Worm (Caenorhabditis elegans): ENCODE results near the gene fipr-17.

Gene fipr-17

DNA sequence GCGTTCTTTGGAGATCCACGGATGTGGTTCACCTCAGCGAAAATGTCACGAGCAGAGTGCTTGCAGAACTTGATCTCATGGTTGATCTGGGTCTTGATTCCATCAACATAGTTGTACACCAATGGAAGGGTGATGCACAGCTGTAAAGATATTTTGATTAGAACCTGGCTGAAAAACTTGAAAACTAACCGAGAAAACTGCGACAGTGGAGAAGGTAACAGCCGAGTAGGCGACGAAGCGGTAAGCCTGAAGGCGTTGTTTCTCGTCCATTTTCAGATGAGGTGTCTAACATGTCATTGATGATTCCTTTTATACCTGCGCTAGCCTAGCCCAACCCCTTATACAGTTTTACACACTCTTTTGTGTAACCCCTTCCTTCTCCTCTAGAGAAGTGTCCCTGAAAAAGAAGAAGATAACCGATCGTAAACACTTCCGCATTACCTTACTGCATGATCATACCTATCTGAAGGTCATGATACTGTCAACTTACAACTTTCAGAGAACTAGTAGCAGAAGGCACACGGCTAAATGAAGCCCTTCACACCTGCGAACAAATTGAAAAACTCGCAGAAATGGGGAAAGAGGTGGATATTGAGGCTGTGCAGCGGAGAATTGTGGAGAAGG, 19.7 kb downstream of the fipr-17 start, which contains the start of gene col-94:
TSS of gene col-94 (minus strand) at position 313 of the 624 bp plus-strand sequence.
- TF ChIP-seq snu-23 (GFP tag; optimal IDR thresholded peaks at IDR 0.05) = peak; percentile 26
- peak; percentile 51 for TF ChIP-seq lin-14 (GFP tag; optimal IDR thresholded peaks at IDR 0.05)
- no peak for TF ChIP-seq unc-30 (tag; optimal IDR thresholded peaks at IDR 0.05)
- peak; percentile 63 for TF ChIP-seq nhr-85 (tag)
- TF ChIP-seq nhr-19 (GFP tag; conservative IDR thresholded peaks at IDR 0.05) = 0 out of 2 replicates have a peak, but pooled peaks have one; percentile 5
- no peak for TF ChIP-seq aly-2 (tag; optimal IDR thresholded peaks at IDR 0.05)

- TF ChIP-seq nhr-85 (tag) (peak; percentile 30), blmp-1 (tag; optimal IDR thresholded peaks at IDR 0.05) (peak; percentile 57), nhr-47 (tag; optimal IDR thresholded peaks at IDR 0.05) (peak; percentile 2)
Observed at ce11 chrIII:10986438-10986837, 21.0 kb downstream of the fipr-17 start.

- TF ChIP-seq elt-3 (tag; optimal IDR thresholded peaks at IDR 0.05) (peak in 1 of 6 experiments; percentile 28), pag-3 (tag; optimal IDR thresholded peaks at IDR 0.05; ENCODE audit: borderline replicate concordance, insufficient read depth) (peak; percentile 86), fkh-10 (GFP tag; optimal IDR thresholded peaks at IDR 0.05) (no peak), vab-15 (tag; optimal IDR thresholded peaks at IDR 0.05) (no peak), sup-37 (GFP tag; optimal IDR thresholded peaks at IDR 0.05) (no peak), ceh-90 (tag; optimal IDR thresholded peaks at IDR 0.05) (no peak), nhr-85 (tag) (peak; percentile 79), lin-15B (tag; optimal IDR thresholded peaks at IDR 0.05) (no peak)
Observed at ce11 chrIII:10985559-10986036, 21.8 kb downstream of the fipr-17 start, which contains the start of gene col-93. TSS of gene col-93 (minus strand) at chrIII:10985609.

- TF ChIP-seq egl-27 (tag; optimal IDR thresholded peaks at IDR 0.05) (no peak), ztf-4 (tag; optimal IDR thresholded peaks at IDR 0.05) (no peak), nhr-11 (tag; optimal IDR thresholded peaks at IDR 0.05) (no peak), jun-1 (tag; optimal IDR thresholded peaks at IDR 0.05) (no peak), pqm-1 (tag; optimal IDR thresholded peaks at IDR 0.05) (no peak), hlh-17 (GFP tag; optimal IDR thresholded peaks at IDR 0.05; ENCODE audit: borderline replicate concordance) (no peak), pax-3 (tag; optimal IDR thresholded peaks at IDR 0.05) (no peak), tlp-1 (tag; optimal IDR thresholded peaks at IDR 0.05) (no peak), Y116A8C.19 (tag; optimal IDR thresholded peaks at IDR 0.05; ENCODE audit: borderline replicate concordance) (no peak), ceh-63 (GFP tag; optimal IDR thresholded peaks at IDR 0.05) (no peak), lir-3 (tag; optimal IDR thresholded peaks at IDR 0.05; ENCODE audit: poor library complexity) (no peak), tbx-2 (tag; optimal IDR thresholded peaks at IDR 0.05) (no peak), alr-1 (tag; optimal IDR thresholded peaks at IDR 0.05; ENCODE audit: borderline replicate concordance) (no peak), unc-86 (tag; optimal IDR thresholded peaks at IDR 0.05) (no peak), nhr-20 (tag; optimal IDR thresholded peaks at IDR 0.05) (no peak)
Observed at ce11 chrIII:10983153-10983552, 24.2 kb downstream of the fipr-17 start, which contains the start of gene col-92. TSS of gene col-92 (minus strand) at chrIII:10983253.

DNA sequence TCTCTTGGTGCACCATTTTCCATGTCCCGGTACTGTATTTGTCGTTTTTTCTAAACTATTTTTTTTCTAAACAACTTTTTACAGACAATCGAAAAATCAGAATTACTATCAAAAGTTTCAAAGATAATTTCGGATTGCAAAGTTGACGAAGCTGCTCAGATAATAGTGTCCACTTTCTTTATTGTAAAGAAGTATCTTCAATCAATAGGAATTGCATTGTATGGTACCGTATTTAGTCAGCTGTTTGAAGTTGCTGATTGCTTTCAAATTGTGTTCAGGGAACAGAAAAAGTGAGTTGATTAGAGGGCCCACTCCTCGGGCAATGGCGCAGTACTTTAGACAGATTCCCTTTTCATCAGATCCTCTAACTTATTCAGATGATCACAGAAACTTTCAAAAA, 25.8 kb downstream of the fipr-17 start:
- TF ChIP-seq nhr-12 (tag; optimal IDR thresholded peaks at IDR 0.05) (no peak), swsn-7 (tag; optimal IDR thresholded peaks at IDR 0.05) (no peak), aha-1 (tag; optimal IDR thresholded peaks at IDR 0.05) (no peak), lin-15B (tag; optimal IDR thresholded peaks at IDR 0.05) (no peak), grh-1 (GFP tag; IDR thresholded peaks at IDR 0.05) (no peak)

Data from whole organism, L1 larva.